Fruit fly (Drosophila melanogaster): ENCODE data around the gene CG6602.

- TF ChIP-seq psq (optimal IDR thresholded peaks at IDR 0.05) (no peak), ttk (optimal IDR thresholded peaks at IDR 0.05) (no peak), h (optimal IDR thresholded peaks at IDR 0.05) (no peak), Myc (optimal IDR thresholded peaks at IDR 0.05) (no peak), Sin3A (optimal IDR thresholded peaks at IDR 0.05) (no peak)
Observed at dm6 chr3L:6065881-6066389, 6.0 kb upstream of the CG6602 start, which contains the start of gene CG42269.
